Fruit fly (Drosophila melanogaster) whole organism, prepupa: ENCODE results near the gene JTBR.

ENCODE experiments used
- Blimp-1 ChIP-seq: fragments of 200-800 bp; sonication (Bioruptor generic); optimal IDR thresholded peaks from 3 replicates; lab custom pipeline; 2017; ENCODE audit warnings: missing biosample characterization, missing genetic modification characterization, mild to moderate bottlenecking, moderate library complexity, missing genetic modification reagents
- CG1621 ChIP-seq: fragments of 200-800 bp; sonication (Bioruptor generic); optimal IDR thresholded peaks from 3 replicates; lab custom pipeline; 2018; ENCODE audit warnings: missing biosample characterization, mild to moderate bottlenecking, missing genetic modification characterization
- CG4318 ChIP-seq: fragments of 200-800 bp; sonication (Bioruptor generic); optimal IDR thresholded peaks from 3 replicates; lab custom pipeline; 2017; ENCODE audit warnings: missing biosample characterization, mild to moderate bottlenecking, missing genetic modification characterization
- CG6276 ChIP-seq: fragments of 200-800 bp; sonication (Bioruptor generic); optimal IDR thresholded peaks from 2 replicates; lab custom pipeline; 2017; ENCODE audit warnings: missing biosample characterization, mild to moderate bottlenecking, missing genetic modification characterization
- CG9139 ChIP-seq: fragments of 200-800 bp; sonication (Bioruptor generic); optimal IDR thresholded peaks from 3 replicates; lab custom pipeline; 2017; ENCODE audit warnings: missing biosample characterization, mild to moderate bottlenecking, missing genetic modification characterization
- Hr39 ChIP-seq: fragments of 200-800 bp; sonication (Bioruptor generic); optimal IDR thresholded peaks from 2 replicates; lab custom pipeline; 2016; ENCODE audit warnings: missing biosample characterization, missing genetic modification characterization
- Smox ChIP-seq: fragments of 200-800 bp; sonication (Bioruptor generic); optimal IDR thresholded peaks from 3 replicates; lab custom pipeline; 2016; ENCODE audit warnings: missing biosample characterization, missing genetic modification characterization
- dsx ChIP-seq: fragments of 200-800 bp; optimal IDR thresholded peaks from 3 replicates; lab custom pipeline; 2019; ENCODE audit warnings: missing biosample characterization, mild to moderate bottlenecking, missing genetic modification characterization, moderate library complexity; ENCODE audit not compliant: poor library complexity, severe bottlenecking
- salr ChIP-seq, 2 experiments: fragments of 200-800 bp; sonication (Bioruptor generic); optimal IDR thresholded peaks; 3 replicates each; lab custom pipeline; 2016 to 2018; ENCODE audit warnings: missing biosample characterization in 2 of 2, missing genetic modification characterization in 2 of 2, mild to moderate bottlenecking in 1 of 2

The JTBR gene

dm6 chr3L:1755458-1755984, 47.1 kb downstream of the JTBR start, which contains the start of gene Cht2 (continued):
- TF ChIP-seq salr (GFP tag; optimal IDR thresholded peaks at IDR 0.05; lab: Kevin White, UChicago) (no peak), CG6276 (GFP tag; lab: Kevin White, UChicago) (no peak), CG9139 (GFP tag; lab: Kevin White, UChicago) (peak; percentile 49), Hr39 (GFP tag; lab: Kevin White, UChicago) (no peak), CG1621 (tag; lab: Kevin White, UChicago) (peak; percentile 41)

dm6 chr3L:1754935-1755334, 47.7 kb downstream of the JTBR start:
- TF ChIP-seq Blimp-1, result peak; percentile 77
- no peak for TF ChIP-seq CG4318 (GFP tag; lab: Kevin White, UChicago)

- no peak for TF ChIP-seq Smox (GFP tag; lab: Kevin White, UChicago)
- peak; percentile 91 for TF ChIP-seq dsx
Observed at dm6 chr3L:1754262-1754661, 48.4 kb downstream of the JTBR start.
